Worm (Caenorhabditis elegans): Measurements from ENCODE around the gene ZK856.7.

ce11 chrV:10206502-10206901, 4.6 kb downstream of the ZK856.7 start, which contains the start of gene rpc-25:
- no peak for TF ChIP-seq nhr-23 (tag; optimal IDR thresholded peaks at IDR 0.05)
- no peak for TF ChIP-seq skn-1 (tag; optimal IDR thresholded peaks at IDR 0.05)
- TF ChIP-seq lin-13 (GFP tag; optimal IDR thresholded peaks at IDR 0.05) = no peak
- TF ChIP-seq elt-1 (tag; optimal IDR thresholded peaks at IDR 0.05) = no peak

Data from whole organism, L2 larva.